Worm (Caenorhabditis elegans) whole organism, early embryonic: ENCODE results near the gene F11A10.5.

Experiments used
- B0310.2 ChIP-seq: sonication (generic microtip); optimal IDR thresholded peaks from 2 replicates; lab custom pipeline; 2016; ENCODE audit warnings: mild to moderate bottlenecking, missing genetic modification characterization, missing compliant biosample characterization
- F13C5.2 ChIP-seq: sonication (generic microtip); optimal IDR thresholded peaks from 2 replicates; lab custom pipeline; 2017; ENCODE audit warnings: mild to moderate bottlenecking, missing genetic modification characterization, inconsistent platforms, missing compliant biosample characterization
- aly-1 ChIP-seq: sonication (generic microtip); optimal IDR thresholded peaks from 2 replicates; lab custom pipeline; 2016; ENCODE audit warnings: missing genetic modification characterization, missing compliant biosample characterization
- ama-1 ChIP-seq: fragments of 150-350 bp; optimal IDR thresholded peaks from 2 replicates; lab custom pipeline; 2014
- ceh-13 ChIP-seq: fragments of 200-800 bp; sonication (Bioruptor generic); optimal IDR thresholded peaks from 2 replicates; lab custom pipeline; 2018; ENCODE audit warnings: mild to moderate bottlenecking, missing genetic modification characterization, missing compliant biosample characterization
- ceh-36 ChIP-seq: sonication (generic microtip); optimal IDR thresholded peaks from 2 replicates; lab custom pipeline; 2016; ENCODE audit warnings: missing genetic modification characterization, inconsistent platforms, missing compliant biosample characterization
- ets-7 ChIP-seq: sonication (generic microtip); optimal IDR thresholded peaks from 2 replicates; lab custom pipeline; 2016; ENCODE audit warnings: missing genotype, missing genetic modification characterization, missing compliant biosample characterization
- flt-1 ChIP-seq: fragments of 200-800 bp; sonication (Bioruptor generic); IDR thresholded peaks from 2 replicates; pipeline ENCODE4 v1.3.6; 2022; ENCODE audit warnings: missing genetic modification characterization, missing compliant biosample characterization
- hmbx-1 ChIP-seq: sonication (generic microtip); optimal IDR thresholded peaks from 2 replicates; lab custom pipeline; 2016; ENCODE audit warnings: mild to moderate bottlenecking, missing genetic modification characterization, missing compliant biosample characterization
- hmg-4 ChIP-seq: fragments of 200-800 bp; sonication (Bioruptor generic); optimal IDR thresholded peaks from 2 replicates; lab custom pipeline; 2018; ENCODE audit warnings: mild to moderate bottlenecking, missing genetic modification characterization, missing compliant biosample characterization
- hnd-1 ChIP-seq: sonication (generic microtip); optimal IDR thresholded peaks from 2 replicates; lab custom pipeline; 2016; ENCODE audit warnings: missing genetic modification characterization, missing compliant biosample characterization
- pes-1 ChIP-seq: fragments of 200-800 bp; sonication (Bioruptor generic); IDR thresholded peaks from 2 replicates; pipeline ENCODE4 v1.3.6; 2022; ENCODE audit warnings: missing genetic modification reagents, missing genetic modification characterization, missing compliant biosample characterization
- scrt-1 ChIP-seq: fragments of 200-800 bp; sonication (Bioruptor generic); IDR thresholded peaks from 2 replicates; pipeline ENCODE4 v1.3.6; 2022; ENCODE audit warnings: missing genetic modification characterization, missing compliant biosample characterization
- sea-1 ChIP-seq: fragments of 200-800 bp; sonication (Bioruptor generic); conservative IDR thresholded peaks from 2 replicates; pipeline ENCODE4 v1.3.6; 2022; ENCODE audit warnings: missing genetic modification characterization, missing compliant biosample characterization
- tbx-11 ChIP-seq: fragments of 200-800 bp; sonication (Bioruptor generic); IDR thresholded peaks from 2 replicates; pipeline ENCODE4 v1.3.6; 2022; ENCODE audit warnings: missing genetic modification characterization, missing compliant biosample characterization
- tbx-37 ChIP-seq: fragments of 200-800 bp; sonication (Bioruptor generic); conservative IDR thresholded peaks from 2 replicates; pipeline ENCODE4 v1.3.6; 2022; ENCODE audit warnings: missing genetic modification reagents, missing genetic modification characterization, missing compliant biosample characterization
- tra-4 ChIP-seq: sonication (generic microtip); optimal IDR thresholded peaks from 2 replicates; lab custom pipeline; 2017; ENCODE audit warnings: missing genetic modification characterization, missing compliant biosample characterization

F11A10.5 gene

ce11 chrIV:12078907-12079523 is 14.9 kb upstream of the F11A10.5 start, which contains the start of gene lex-1:
Gene lex-1 (plus strand): TSS chrIV:12079473.
- no peak for TF ChIP-seq B0310.2
- no peak for TF ChIP-seq ceh-13 (GFP tag; lab: Kevin White, UChicago)
- no peak for TF ChIP-seq flt-1 (GFP tag; lab: Robert Waterston, UW)
- TF ChIP-seq sea-1, result no peak
- no peak for TF ChIP-seq F13C5.2 (tag; lab: Kevin White, UChicago)
- TF ChIP-seq ets-7 (tag; lab: Kevin White, UChicago), result no peak

- TF ChIP-seq sea-1, result no peak
- TF ChIP-seq ceh-13 (GFP tag; lab: Kevin White, UChicago), result no peak
- TF ChIP-seq tra-4 (tag; lab: Kevin White, UChicago), result no peak
- TF ChIP-seq flt-1 (GFP tag; lab: Robert Waterston, UW), result no peak
- TF ChIP-seq hmbx-1, result no peak
- no peak for TF ChIP-seq ets-7 (tag; lab: Kevin White, UChicago)
- no peak for TF ChIP-seq tbx-11 (GFP tag; lab: Robert Waterston, UW)
- no peak for TF ChIP-seq B0310.2
- no peak for TF ChIP-seq ceh-36 (tag; lab: Kevin White, UChicago)
- no peak for TF ChIP-seq hmg-4 (GFP tag; lab: Kevin White, UChicago)
- no peak for TF ChIP-seq scrt-1 (GFP tag; lab: Robert Waterston, UW)
- TF ChIP-seq tbx-37 (GFP tag; lab: Robert Waterston, UW), result no peak
- TF ChIP-seq aly-1, result no peak
- no peak for TF ChIP-seq ama-1 (lab: Kevin White, UChicago)
- TF ChIP-seq hnd-1 (tag; lab: Kevin White, UChicago), result no peak
These were observed 13.1 kb upstream of the F11A10.5 start for ce11 chrIV:12080807-12081206.

- no peak for TF ChIP-seq flt-1 (GFP tag; lab: Robert Waterston, UW)
- no peak for TF ChIP-seq ceh-13 (GFP tag; lab: Kevin White, UChicago)
- TF ChIP-seq scrt-1 (GFP tag; lab: Robert Waterston, UW), result 0 out of 2 replicates have a peak, but pooled peaks have one; percentile 23
- no peak for TF ChIP-seq ceh-36 (tag; lab: Kevin White, UChicago)
These were observed 9.7 kb upstream of the F11A10.5 start, which contains the start of gene repo-1 for ce11 chrIV:12084178-12084577. Gene repo-1 (plus strand): TSS chrIV:12084478.

DNA sequence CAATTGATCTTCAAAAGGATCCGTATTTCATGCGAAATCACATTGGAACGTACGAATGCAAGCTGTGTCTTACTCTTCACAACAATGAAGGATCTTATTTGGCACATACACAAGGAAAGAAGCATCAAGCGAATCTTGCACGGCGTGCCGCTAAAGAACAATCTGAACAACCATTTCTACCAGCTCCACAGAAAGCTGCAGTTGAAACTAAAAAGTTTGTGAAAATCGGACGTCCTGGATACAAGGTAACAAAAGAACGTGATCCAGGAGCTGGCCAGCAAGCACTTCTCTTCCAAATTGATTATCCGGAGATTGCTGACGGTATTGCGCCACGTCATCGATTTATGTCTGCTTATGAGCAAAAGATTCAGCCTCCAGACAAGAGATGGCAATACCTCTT is 9.3 kb upstream of the F11A10.5 start:
- TF ChIP-seq ama-1 (lab: Kevin White, UChicago) (peak; percentile 5), hmbx-1 (no peak)

- TF ChIP-seq hmbx-1 (no peak), ama-1 (lab: Kevin White, UChicago) (no peak), flt-1 (GFP tag; lab: Robert Waterston, UW) (no peak), F13C5.2 (tag; lab: Kevin White, UChicago) (no peak), tra-4 (tag; lab: Kevin White, UChicago) (no peak), hnd-1 (tag; lab: Kevin White, UChicago) (no peak), ceh-13 (GFP tag; lab: Kevin White, UChicago) (no peak), ceh-36 (tag; lab: Kevin White, UChicago) (no peak), ets-7 (tag; lab: Kevin White, UChicago) (no peak), pes-1 (GFP tag; lab: Robert Waterston, UW) (no peak), tbx-11 (GFP tag; lab: Robert Waterston, UW) (no peak), aly-1 (no peak), scrt-1 (GFP tag; lab: Robert Waterston, UW) (no peak), B0310.2 (no peak), sea-1 (no peak), tbx-37 (GFP tag; lab: Robert Waterston, UW) (no peak), hmg-4 (GFP tag; lab: Kevin White, UChicago) (no peak)
These were observed 8.8 kb upstream of the F11A10.5 start, which contains the start of gene rbm-34 for ce11 chrIV:12085120-12085519. Gene rbm-34 (plus strand): TSS chrIV:12085420.

ce11 chrIV:12086498-12086897 is 7.4 kb upstream of the F11A10.5 start:
- peak; percentile 29 for TF ChIP-seq hmbx-1
- TF ChIP-seq aly-1, result peak; percentile 85
- TF ChIP-seq F13C5.2 (tag; lab: Kevin White, UChicago), result peak; percentile 68
- TF ChIP-seq hnd-1 (tag; lab: Kevin White, UChicago), result peak; percentile 12
- peak; percentile 61 for TF ChIP-seq B0310.2
- TF ChIP-seq ceh-13 (GFP tag; lab: Kevin White, UChicago), result peak; percentile 55
- TF ChIP-seq ets-7 (tag; lab: Kevin White, UChicago), result peak; percentile 6
- no peak for TF ChIP-seq ama-1 (lab: Kevin White, UChicago)
- TF ChIP-seq hmg-4 (GFP tag; lab: Kevin White, UChicago), result peak; percentile 74
- TF ChIP-seq ceh-36 (tag; lab: Kevin White, UChicago), result peak; percentile 68
- 0 out of 2 replicates have a peak, but pooled peaks have one; percentile 25 for TF ChIP-seq tbx-37 (GFP tag; lab: Robert Waterston, UW)
- peak; percentile 66 for TF ChIP-seq tbx-11 (GFP tag; lab: Robert Waterston, UW)
- TF ChIP-seq scrt-1 (GFP tag; lab: Robert Waterston, UW), result peak; percentile 84
- peak; percentile 67 for TF ChIP-seq tra-4 (tag; lab: Kevin White, UChicago)
- peak; percentile 66; the same call in 1 of the 2 replicates for TF ChIP-seq flt-1 (GFP tag; lab: Robert Waterston, UW)
- peak; percentile 86 for TF ChIP-seq pes-1 (GFP tag; lab: Robert Waterston, UW)
- TF ChIP-seq sea-1, result peak; percentile 76

ce11 chrIV:12088898-12089297 is 5.0 kb upstream of the F11A10.5 start:
- TF ChIP-seq ama-1 (lab: Kevin White, UChicago), result peak; percentile 39
- no peak for TF ChIP-seq tra-4 (tag; lab: Kevin White, UChicago)

- TF ChIP-seq F13C5.2 (tag; lab: Kevin White, UChicago) (no peak), hmg-4 (GFP tag; lab: Kevin White, UChicago) (no peak)
These were observed 4.4 kb upstream of the F11A10.5 start, which contains the start of gene F11A10.6 for ce11 chrIV:12089551-12089950. Gene F11A10.6 (minus strand): TSS chrIV:12089651.
